Fruit fly (Drosophila melanogaster) Kc167 (cell line): ENCODE data around the gene Nagk.

Experiments used
- Myc ChIP-seq: fragments of >200 bp; optimal IDR thresholded peaks from 2 replicates; lab custom pipeline; 2017; ENCODE audit warnings: missing external identifiers
- Sin3A ChIP-seq: fragments of >200 bp; optimal IDR thresholded peaks from 2 replicates; lab custom pipeline; 2018; ENCODE audit warnings: missing external identifiers
- h ChIP-seq: fragments of >200 bp; optimal IDR thresholded peaks from 3 replicates; lab custom pipeline; 2018; ENCODE audit warnings: missing external identifiers
- insv ChIP-seq: fragments of >200 bp; optimal IDR thresholded peaks from 3 replicates; lab custom pipeline; 2018; ENCODE audit warnings: missing external identifiers
- psq ChIP-seq: fragments of >200 bp; optimal IDR thresholded peaks from 2 replicates; lab custom pipeline; 2017; ENCODE audit warnings: missing external identifiers

- TF ChIP-seq insv (lab: Kevin White, UChicago) (no peak), Myc (lab: Kevin White, UChicago) (no peak), Sin3A (no peak), h (no peak), psq (no peak)
Observed at dm6 chr3R:15319912-15320746, 22.9 kb downstream of the Nagk start, which contains the start of the genes CG6276 and CG44040.
